Fruit fly (Drosophila melanogaster): ENCODE measurements around the gene Npc2h.

Npc2h gene

DNA sequence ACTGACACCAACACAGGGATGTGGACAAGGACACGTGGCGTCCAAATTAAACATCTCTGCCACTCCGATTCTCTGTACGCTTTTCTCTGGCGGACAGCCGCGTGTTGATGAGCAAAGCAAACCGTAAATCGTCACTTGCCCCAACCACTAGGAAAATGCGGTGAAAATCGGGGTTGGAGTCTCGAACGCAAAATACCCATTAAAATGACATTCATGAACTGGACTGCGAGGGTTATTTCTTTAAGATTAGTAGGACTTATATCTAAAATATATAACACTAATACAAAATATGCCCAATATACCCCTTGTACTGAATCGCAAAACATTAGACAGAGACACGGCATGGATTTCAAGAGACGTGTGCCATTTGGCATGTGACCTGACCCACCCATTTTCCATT, 27.6 kb downstream of the Npc2h start (continued):
- TF ChIP-seq CG34376 (GFP tag; optimal IDR thresholded peaks at IDR 0.05) (no peak), CG12942 (GFP tag; optimal IDR thresholded peaks at IDR 0.05) (no peak), Ets65A (GFP tag) (no peak), psq (GFP tag; optimal IDR thresholded peaks at IDR 0.05) (no peak), lola (GFP tag; optimal IDR thresholded peaks at IDR 0.05) (no peak), z (GFP tag; IDR thresholded peaks at IDR 0.05) (no peak), MTF-1 (GFP tag; optimal IDR thresholded peaks at IDR 0.05; ENCODE audit: borderline replicate concordance) (no peak), gcm (GFP tag; optimal IDR thresholded peaks at IDR 0.05) (no peak), CG10321 (GFP tag; IDR thresholded peaks at IDR 0.05) (no peak), CG18476 (GFP tag; optimal IDR thresholded peaks at IDR 0.05) (no peak), HLH54F (GFP tag; optimal IDR thresholded peaks at IDR 0.05) (no peak), CG1647 (GFP tag; optimal IDR thresholded peaks at IDR 0.05) (no peak), Ada2b (GFP tag; IDR thresholded peaks at IDR 0.05) (no peak), CG4360 (GFP tag; IDR thresholded peaks at IDR 0.05) (no peak), Med (GFP tag) (peak; percentile 75), E2f2 (GFP tag; IDR thresholded peaks at IDR 0.05) (no peak), Eip74EF (GFP tag; optimal IDR thresholded peaks at IDR 0.05) (no peak), tin (GFP tag; optimal IDR thresholded peaks at IDR 0.05) (no peak), nerfin-2 (GFP tag; IDR thresholded peaks at IDR 0.05; ENCODE audit: partially characterized antibody) (no peak), sr (GFP tag; IDR thresholded peaks at IDR 0.05) (no peak), jing (GFP tag; optimal IDR thresholded peaks at IDR 0.05) (no peak), insv (GFP tag; optimal IDR thresholded peaks at IDR 0.05) (no peak), CG12236 (GFP tag; optimal IDR thresholded peaks at IDR 0.05) (no peak), CG11723 (GFP tag; optimal IDR thresholded peaks at IDR 0.05) (no peak), CG4328 (GFP tag; optimal IDR thresholded peaks at IDR 0.05) (no peak), Side (GFP tag; optimal IDR thresholded peaks at IDR 0.05) (no peak), mirr (GFP tag; optimal IDR thresholded peaks at IDR 0.05) (no peak), CG11504 (tag; optimal IDR thresholded peaks at IDR 0.05) (peak; percentile 51), cad (GFP tag; optimal IDR thresholded peaks at IDR 0.05) (no peak), row (GFP tag; IDR thresholded peaks at IDR 0.05) (peak; percentile 71), gro (GFP tag; optimal IDR thresholded peaks at IDR 0.05) (no peak), CG34224 (GFP tag; IDR thresholded peaks at IDR 0.05; ENCODE audit: partially characterized antibody) (no peak), kni (GFP tag; optimal IDR thresholded peaks at IDR 0.05) (no peak), emc (GFP tag; optimal IDR thresholded peaks at IDR 0.05) (no peak), CG6813 (GFP tag; optimal IDR thresholded peaks at IDR 0.05) (no peak), stc (GFP tag; IDR thresholded peaks at IDR 0.05) (no peak), CG3838 (GFP tag; optimal IDR thresholded peaks at IDR 0.05) (no peak), CG8290 (GFP tag; optimal IDR thresholded peaks at IDR 0.05) (no peak), CG8290 (tag; optimal IDR thresholded peaks at IDR 0.05) (peak in 1 of 2 experiments; percentile 51), Gsc (GFP tag; IDR thresholded peaks at IDR 0.05) (no peak), YL-1 (GFP tag; optimal IDR thresholded peaks at IDR 0.05) (no peak), CG3407 (GFP tag; optimal IDR thresholded peaks at IDR 0.05) (peak; percentile 32), otp (GFP tag; IDR thresholded peaks at IDR 0.05) (0 out of 3 replicates have a peak, but pooled peaks have one; percentile 46), CG2202 (tag; optimal IDR thresholded peaks at IDR 0.05) (no peak), CG43689 (GFP tag; IDR thresholded peaks at IDR 0.05) (no peak), Oaz (GFP tag; IDR thresholded peaks at IDR 0.05) (0 out of 2 replicates have a peak, but pooled peaks have one; percentile 24), Ets97D (GFP tag; optimal IDR thresholded peaks at IDR 0.05) (no peak), bcd (GFP tag; optimal IDR thresholded peaks at IDR 0.05) (no peak), Atf6 (GFP tag; IDR thresholded peaks at IDR 0.05) (no peak), tna (GFP tag; IDR thresholded peaks at IDR 0.05; ENCODE audit: partially characterized antibody) (no peak), az2 (GFP tag; optimal IDR thresholded peaks at IDR 0.05) (peak; percentile 3), CG1792 (GFP tag; optimal IDR thresholded peaks at IDR 0.05) (no peak)

All from whole organism, embryonic.